Fruit fly (Drosophila melanogaster) Kc167 (cell line): ENCODE data around the gene grim.

ENCODE experiments used
- Myc ChIP-seq: fragments of >200 bp; optimal IDR thresholded peaks from 2 replicates; lab custom pipeline; 2017; ENCODE audit warnings: missing external identifiers
- Sin3A ChIP-seq: fragments of >200 bp; optimal IDR thresholded peaks from 2 replicates; lab custom pipeline; 2018; ENCODE audit warnings: missing external identifiers
- h ChIP-seq: fragments of >200 bp; optimal IDR thresholded peaks from 3 replicates; lab custom pipeline; 2018; ENCODE audit warnings: missing external identifiers
- psq ChIP-seq: fragments of >200 bp; optimal IDR thresholded peaks from 2 replicates; lab custom pipeline; 2017; ENCODE audit warnings: missing external identifiers
- ttk ChIP-seq: sonication (Bioruptor generic); optimal IDR thresholded peaks from 2 replicates; lab custom pipeline; 2017; ENCODE audit warnings: missing external identifiers

DNA sequence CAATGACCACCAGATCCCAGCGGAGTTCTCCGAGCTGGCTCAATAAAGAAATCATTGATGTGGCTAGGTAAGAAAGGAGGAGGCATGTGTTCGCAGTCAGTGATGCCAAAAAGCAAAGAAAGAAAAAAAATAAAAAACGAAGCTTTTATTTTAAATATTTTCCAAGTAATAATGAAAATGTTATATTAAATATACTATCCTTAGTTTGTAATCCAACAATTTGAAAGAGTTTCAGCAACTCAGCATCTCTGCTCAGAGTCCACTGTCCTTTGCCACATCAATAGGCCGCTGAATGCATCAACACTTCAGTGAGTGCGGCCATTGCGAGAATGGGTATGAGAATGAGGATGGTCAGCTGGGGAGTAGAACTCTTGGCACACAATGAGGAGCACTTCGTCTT is 30.0 kb downstream of the grim start:
- no peak for TF ChIP-seq psq
- TF ChIP-seq ttk, result no peak
- no peak for TF ChIP-seq Sin3A
- no peak for TF ChIP-seq h (lab: Kevin White, UChicago)
- TF ChIP-seq Myc, result no peak
